Worm (Caenorhabditis elegans): ENCODE results near the gene sfxn-1.4.

ce11 chrII:11629957-11630356, 51.1 kb downstream of the sfxn-1.4 start:
- no peak for TF ChIP-seq ces-1 (GFP tag; optimal IDR thresholded peaks at IDR 0.05)
- no peak for TF ChIP-seq dpl-1 (GFP tag; optimal IDR thresholded peaks at IDR 0.05)
- no peak for TF ChIP-seq sptf-1 (tag; optimal IDR thresholded peaks at IDR 0.05)
- no peak for TF ChIP-seq elt-3 (tag; optimal IDR thresholded peaks at IDR 0.05)
- TF ChIP-seq nhr-47 (tag; optimal IDR thresholded peaks at IDR 0.05): no peak
- no peak for TF ChIP-seq skn-1 (tag; optimal IDR thresholded peaks at IDR 0.05)
- no peak for TF ChIP-seq elt-2 (tag; optimal IDR thresholded peaks at IDR 0.05)

Measured in whole organism, L1 larva.